Fruit fly (Drosophila melanogaster): ENCODE data around the gene Flad2.

DNA sequence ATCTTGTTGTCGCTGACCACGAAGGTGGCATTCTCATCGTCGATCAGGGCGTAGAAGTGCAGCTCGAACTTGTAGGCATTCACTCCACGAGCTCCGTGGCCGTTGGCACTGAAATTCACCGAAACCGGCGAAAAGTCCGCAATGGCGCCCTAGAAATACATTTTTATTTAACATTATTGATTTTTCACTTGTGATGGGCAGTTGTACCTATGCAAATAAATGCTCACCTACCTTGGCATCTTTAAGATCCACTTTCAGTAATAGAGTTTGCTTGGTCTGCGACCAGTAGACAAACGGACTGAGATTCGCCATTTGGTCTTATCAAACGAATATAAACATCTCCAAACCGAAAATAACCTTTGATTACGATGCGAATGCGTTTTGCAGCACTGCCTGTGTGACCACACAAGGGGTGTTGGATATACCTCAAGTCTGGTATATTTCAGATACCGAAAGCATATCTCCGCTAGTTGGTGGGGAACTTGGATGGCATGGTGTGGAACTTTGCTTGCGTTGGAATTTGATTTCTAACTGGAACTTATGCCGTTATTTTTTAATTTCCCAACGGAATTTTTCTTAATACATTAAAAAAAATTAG, 33.0 kb downstream of the Flad2 start, which contains the start of gene Hacd2:
- TF ChIP-seq psq (optimal IDR thresholded peaks at IDR 0.05) (no peak), pan (optimal IDR thresholded peaks at IDR 0.05) (no peak)
